ENCODE assay signal across 6 fruit fly cellular contexts in the genomic region with DNA sequence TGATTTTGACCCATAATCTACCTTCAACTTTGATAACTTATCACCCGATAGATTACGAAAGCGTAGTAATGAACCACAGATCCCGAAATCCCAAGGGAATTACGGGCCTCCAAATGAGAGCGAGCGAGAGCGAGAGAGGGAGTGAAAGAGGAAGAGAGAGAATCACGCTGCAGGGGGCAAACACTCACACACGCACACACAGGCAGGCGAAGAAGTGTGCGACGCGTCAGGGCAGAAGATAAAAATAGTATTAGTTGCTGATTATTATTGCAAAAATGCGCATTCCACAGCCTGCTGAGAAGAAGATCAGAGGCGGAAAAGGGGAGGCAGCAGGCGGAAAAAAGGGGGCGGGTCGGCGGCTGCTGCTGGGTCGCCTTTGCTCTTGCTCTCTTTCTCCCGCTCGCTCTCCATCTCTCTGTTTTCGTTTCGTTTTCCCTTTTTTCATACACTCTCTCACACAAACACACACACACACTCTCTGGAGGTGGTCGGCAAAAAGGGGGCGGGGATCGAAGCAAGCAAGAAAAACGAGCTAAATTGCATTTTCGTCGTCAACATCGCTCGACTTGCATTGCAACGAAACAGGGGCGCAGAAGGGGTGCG.
TF ChIP-seq lines count a peak whose summit lies in the region.

No protein-coding gene starts in this region.

- TF ChIP-seq CTCF in whole organism, embryonic (GFP tag; optimal IDR thresholded peaks at IDR 0.05; lab: Kevin White, UChicago), result no peak

TF ChIP-seq in whole organism, 6 proteins besides CTCF, POLR2A, EP300 and RAD21:
- TF ChIP-seq Dll (optimal IDR thresholded peaks at IDR 0.05; lab: Kevin White, UChicago) (peak; percentile 85), EcR (GFP tag; optimal IDR thresholded peaks at IDR 0.05; lab: Kevin White, UChicago) (no peak)

TF ChIP-seq in whole organism, adult, 20 proteins besides CTCF, POLR2A, EP300 and RAD21:
- TF ChIP-seq cnc (optimal IDR thresholded peaks at IDR 0.05; lab: Kevin White, UChicago) (no peak), ovo (GFP tag; optimal IDR thresholded peaks at IDR 0.05; lab: Kevin White, UChicago) (no peak), CG7045 (GFP tag; optimal IDR thresholded peaks at IDR 0.05; lab: Kevin White, UChicago) (no peak), CG12768 (GFP tag; optimal IDR thresholded peaks at IDR 0.05; lab: Kevin White, UChicago) (peak; percentile 42), tj (GFP tag; optimal IDR thresholded peaks at IDR 0.05; lab: Kevin White, UChicago) (peak; percentile 99)

TF ChIP-seq in whole organism, embryonic, 481 proteins besides CTCF, POLR2A, EP300 and RAD21 (continues in another document):
- peak; percentile 40 for TF ChIP-seq yki (optimal IDR thresholded peaks at IDR 0.05; lab: Kevin White, UChicago)
- 0 out of 3 replicates have a peak, but pooled peaks have one; percentile 9 for TF ChIP-seq CG7963 (GFP tag; IDR thresholded peaks at IDR 0.05; lab: Robert Waterston, UW; ENCODE audit: partially characterized antibody)
- peak; percentile 2 for TF ChIP-seq Med (GFP tag; lab: Kevin White, UChicago)
- peak; percentile 62 for TF ChIP-seq CG8478 (optimal IDR thresholded peaks at IDR 0.05; lab: Kevin White, UChicago)
- no peak for TF ChIP-seq ssp (GFP tag; IDR thresholded peaks at IDR 0.05; lab: Robert Waterston, UW)
- TF ChIP-seq cg (GFP tag; optimal IDR thresholded peaks at IDR 0.05; lab: Kevin White, UChicago), result peak; percentile 79
- TF ChIP-seq pros (GFP tag; optimal IDR thresholded peaks at IDR 0.05; lab: Kevin White, UChicago), result peak; percentile 89
- peak; percentile 57 for TF ChIP-seq CG17385 (GFP tag; optimal IDR thresholded peaks at IDR 0.05; lab: Kevin White, UChicago)
- TF ChIP-seq Trl (optimal IDR thresholded peaks at IDR 0.05; lab: Kevin White, UChicago), result peak; percentile 69 to 82
- no peak for TF ChIP-seq Trl (GFP tag; optimal IDR thresholded peaks at IDR 0.05; lab: Kevin White, UChicago)
- peak; percentile 81 for TF ChIP-seq Ets65A (GFP tag; lab: Kevin White, UChicago)
- 0 out of 4 replicates have a peak, but pooled peaks have one; percentile 27 for TF ChIP-seq chinmo (GFP tag; IDR thresholded peaks at IDR 0.05; lab: Robert Waterston, UW; ENCODE audit: partially characterized antibody)
- no peak for TF ChIP-seq stwl (tag; optimal IDR thresholded peaks at IDR 0.05; lab: Kevin White, UChicago)
- TF ChIP-seq bcd (GFP tag; optimal IDR thresholded peaks at IDR 0.05; lab: Kevin White, UChicago), result no peak
- peak; percentile 79 for TF ChIP-seq sd (tag; optimal IDR thresholded peaks at IDR 0.05; lab: Kevin White, UChicago)
- TF ChIP-seq ato (GFP tag; IDR thresholded peaks at IDR 0.05; lab: Robert Waterston, UW; ENCODE audit: partially characterized antibody), result no peak; the same call in 1 of the 2 replicates
- no peak for TF ChIP-seq zfh1 (GFP tag; IDR thresholded peaks at IDR 0.05; lab: Robert Waterston, UW)
- TF ChIP-seq sens (GFP tag; lab: Kevin White, UChicago), result peak; percentile 55

TF ChIP-seq in whole organism, prepupa, 60 proteins besides CTCF, POLR2A, EP300 and RAD21:
- TF ChIP-seq eg (GFP tag; IDR thresholded peaks at IDR 0.05; lab: Robert Waterston, UW) (no peak), CG6163 (GFP tag; IDR thresholded peaks at IDR 0.05; lab: Robert Waterston, UW) (0 out of 3 replicates have a peak, but pooled peaks have one; percentile 22)

TF ChIP-seq in whole organism, pupa, 21 proteins besides CTCF, POLR2A, EP300 and RAD21:
- TF ChIP-seq CG4496 (GFP tag; IDR thresholded peaks at IDR 0.05; lab: Robert Waterston, UW) (no peak), CG12605 (GFP tag; IDR thresholded peaks at IDR 0.05; lab: Robert Waterston, UW) (0 out of 2 replicates have a peak, but pooled peaks have one; percentile 12), D1 (tag; optimal IDR thresholded peaks at IDR 0.05; lab: Kevin White, UChicago) (no peak)

TF ChIP-seq in whole organism, wandering third instar larva, 38 proteins besides CTCF, POLR2A, EP300 and RAD21:
- no peak for TF ChIP-seq psq (GFP tag; optimal IDR thresholded peaks at IDR 0.05; lab: Kevin White, UChicago)
- no peak for TF ChIP-seq CrebA (GFP tag; optimal IDR thresholded peaks at IDR 0.05; lab: Kevin White, UChicago; ENCODE audit: borderline replicate concordance)
- no peak for TF ChIP-seq Dfd (GFP tag; optimal IDR thresholded peaks at IDR 0.05; lab: Kevin White, UChicago)
- peak; percentile 9 for TF ChIP-seq Dif (GFP tag; optimal IDR thresholded peaks at IDR 0.05; lab: Kevin White, UChicago; ENCODE audit: partially characterized antibody)
- TF ChIP-seq foxo (GFP tag; optimal IDR thresholded peaks at IDR 0.05; lab: Kevin White, UChicago), result no peak
- TF ChIP-seq OdsH (GFP tag; optimal IDR thresholded peaks at IDR 0.05; lab: Kevin White, UChicago), result no peak
- no peak for TF ChIP-seq brk (GFP tag; optimal IDR thresholded peaks at IDR 0.05; lab: Kevin White, UChicago)
- TF ChIP-seq usp (GFP tag; optimal IDR thresholded peaks at IDR 0.05; lab: Kevin White, UChicago), result no peak
- TF ChIP-seq N (GFP tag; optimal IDR thresholded peaks at IDR 0.05; lab: Kevin White, UChicago), result no peak
- TF ChIP-seq woc (GFP tag; optimal IDR thresholded peaks at IDR 0.05; lab: Kevin White, UChicago), result no peak
- TF ChIP-seq Myc (optimal IDR thresholded peaks at IDR 0.05; lab: Kevin White, UChicago), result no peak
- no peak for TF ChIP-seq Rel (GFP tag; optimal IDR thresholded peaks at IDR 0.05; lab: Kevin White, UChicago)
- peak; percentile 17 for TF ChIP-seq Rel (tag; optimal IDR thresholded peaks at IDR 0.05; lab: Kevin White, UChicago)
- no peak for TF ChIP-seq Hr78 (GFP tag; optimal IDR thresholded peaks at IDR 0.05; lab: Kevin White, UChicago)
- peak; percentile 25 to 47 for TF ChIP-seq dl (GFP tag; optimal IDR thresholded peaks at IDR 0.05; lab: Kevin White, UChicago; ENCODE audit: insufficient read depth in 1 of 2, partially characterized antibody in 2 of 2)
- no peak for TF ChIP-seq tai (GFP tag; optimal IDR thresholded peaks at IDR 0.05; lab: Kevin White, UChicago)
TF ChIP-seq in whole organism, wandering third instar larva: peak in this region for 3.
